Worm (Caenorhabditis elegans): ENCODE data around the gene etc-1.

DNA sequence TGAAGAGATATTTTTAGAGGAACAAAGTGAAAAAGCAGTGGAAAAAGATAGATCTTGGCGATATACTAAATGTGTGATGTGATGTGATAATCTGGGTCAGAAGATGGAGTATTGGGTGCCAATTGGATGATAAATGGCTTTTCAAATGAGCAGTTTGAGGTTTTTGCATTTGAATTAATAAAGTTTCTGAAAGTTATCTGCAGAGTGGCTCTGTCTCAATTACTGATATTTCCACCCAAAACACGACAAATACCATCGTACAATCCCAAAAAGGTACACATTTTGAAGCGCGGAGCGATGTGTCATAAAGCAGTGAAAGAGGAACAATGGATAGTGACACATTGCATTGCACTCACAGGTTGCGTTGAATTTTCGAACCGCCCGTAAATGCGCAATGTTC is 25.1 kb upstream of the etc-1 start:
- TF ChIP-seq aly-2 (tag; optimal IDR thresholded peaks at IDR 0.05) (no peak), ZK546.5 (tag; optimal IDR thresholded peaks at IDR 0.05) (no peak), nhr-237 (tag; optimal IDR thresholded peaks at IDR 0.05) (no peak), ceh-9 (tag; optimal IDR thresholded peaks at IDR 0.05) (no peak), nhr-11 (tag; optimal IDR thresholded peaks at IDR 0.05) (no peak), egl-27 (tag; optimal IDR thresholded peaks at IDR 0.05) (no peak), nhr-77 (tag; optimal IDR thresholded peaks at IDR 0.05) (no peak), unc-62 (GFP tag; optimal IDR thresholded peaks at IDR 0.05) (no peak), mdl-1 (tag; optimal IDR thresholded peaks at IDR 0.05) (no peak), R02D3.7 (tag; optimal IDR thresholded peaks at IDR 0.05) (no peak)

Data from whole organism, L3 larva.